Worm (Caenorhabditis elegans): ENCODE measurements around the gene cash-1.
"Not testable (repeated sequence)": the region's sequence is repeated elsewhere in the genome, so short reads cannot be mapped to it uniquely, and the experiment has no call there.

cash-1 gene

ce11 chrV:10339200-10339599, 22.9 kb upstream of the cash-1 start, which contains the start of gene K07C5.2:
Gene K07C5.2, plus strand, starts transcription at chrV:10339500.
- TF ChIP-seq tbp1 (GFP tag; optimal IDR thresholded peaks at IDR 0.05), result no peak
- TF ChIP-seq bed-1 (GFP tag; IDR thresholded peaks at IDR 0.05), result no peak
- no peak for TF ChIP-seq attf-6 (GFP tag; IDR thresholded peaks at IDR 0.05)
- TF ChIP-seq Y79H2A.3 (GFP tag; conservative IDR thresholded peaks at IDR 0.05), result no peak
- no peak for TF ChIP-seq snpc-3.4 (tag; optimal IDR thresholded peaks at IDR 0.05)
- TF ChIP-seq lin-26 (GFP tag; IDR thresholded peaks at IDR 0.05), result no peak
- TF ChIP-seq egrh-3 (GFP tag; IDR thresholded peaks at IDR 0.05), result no peak
- no peak for TF ChIP-seq nhr-120 (GFP tag; IDR thresholded peaks at IDR 0.05)
- no peak for TF ChIP-seq F22D6.2 (tag; optimal IDR thresholded peaks at IDR 0.05)
- TF ChIP-seq xnd-1 (tag; optimal IDR thresholded peaks at IDR 0.05), result no peak
- TF ChIP-seq madf-8 (GFP tag; conservative IDR thresholded peaks at IDR 0.05), result no peak
- no peak for TF ChIP-seq pbrm-1 (GFP tag; IDR thresholded peaks at IDR 0.05)
- TF ChIP-seq hlh-26 (GFP tag; conservative IDR thresholded peaks at IDR 0.05), result no peak
- no peak for TF ChIP-seq T07F8.4 (tag; optimal IDR thresholded peaks at IDR 0.05)

- TF ChIP-seq egrh-3 (GFP tag; IDR thresholded peaks at IDR 0.05) (peak; percentile 43), hrde-1 (tag; optimal IDR thresholded peaks at IDR 0.05; ENCODE audit: borderline replicate concordance) (peak; percentile 29), Y67H2A.10 (GFP tag; conservative IDR thresholded peaks at IDR 0.05) (peak; percentile 52; the same call in 1 of the 2 replicates), Y79H2A.3 (GFP tag; conservative IDR thresholded peaks at IDR 0.05) (peak; percentile 86), madf-10 (tag; optimal IDR thresholded peaks at IDR 0.05) (peak; percentile 38), lag-1 (GFP tag; IDR thresholded peaks at IDR 0.05) (peak; percentile 83; the same call in 1 of the 2 replicates), nhr-90 (tag; optimal IDR thresholded peaks at IDR 0.05) (peak; percentile 20), B0336.3 (GFP tag; IDR thresholded peaks at IDR 0.05) (peak; percentile 88), lir-1 (GFP tag; conservative IDR thresholded peaks at IDR 0.05) (peak; percentile 87), lsl-1 (GFP tag; optimal IDR thresholded peaks at IDR 0.05) (peak; percentile 51), ztf-25 (GFP tag; IDR thresholded peaks at IDR 0.05) (0 out of 2 replicates have a peak, but pooled peaks have one; percentile 68), lin-40 (tag; optimal IDR thresholded peaks at IDR 0.05) (peak; percentile 93), D2030.7 (GFP tag; IDR thresholded peaks at IDR 0.05) (peak; percentile 95), C17E4.6 (GFP tag; IDR thresholded peaks at IDR 0.05) (peak; percentile 87), Y53F4B.3 (GFP tag; IDR thresholded peaks at IDR 0.05) (0 out of 2 replicates have a peak, but pooled peaks have one; percentile 45), dox-1 (GFP tag; IDR thresholded peaks at IDR 0.05) (peak; percentile 99), snpc-4 (tag; optimal IDR thresholded peaks at IDR 0.05) (peak in 2 of 4 experiments; percentile 69 to 72), ceh-27 (GFP tag; optimal IDR thresholded peaks at IDR 0.05) (peak; percentile 42), let-526 (GFP tag; IDR thresholded peaks at IDR 0.05) (peak; percentile 76; the same call in 1 of the 2 replicates), ztf-28 (GFP tag; IDR thresholded peaks at IDR 0.05) (peak; percentile 88; the same call in 1 of the 2 replicates), hmg-20 (GFP tag; IDR thresholded peaks at IDR 0.05) (peak; percentile 83), ztf-18 (tag; optimal IDR thresholded peaks at IDR 0.05) (peak; percentile 96), F39B2.1 (GFP tag; IDR thresholded peaks at IDR 0.05) (peak; percentile 100), lin-54 (GFP tag; optimal IDR thresholded peaks at IDR 0.05) (peak; percentile 64), F37B4.10 (GFP tag; IDR thresholded peaks at IDR 0.05) (peak; percentile 99), K12H6.12 (tag; optimal IDR thresholded peaks at IDR 0.05) (peak; percentile 23), tlf-1 (GFP tag; optimal IDR thresholded peaks at IDR 0.05) (peak; percentile 70), ceh-100 (GFP tag; IDR thresholded peaks at IDR 0.05) (peak; percentile 67), attf-5 (GFP tag; optimal IDR thresholded peaks at IDR 0.05) (peak; percentile 68), tbp1 (GFP tag; optimal IDR thresholded peaks at IDR 0.05) (peak; percentile 73), somi-1 (GFP tag; optimal IDR thresholded peaks at IDR 0.05) (peak; percentile 67), ZK185.1 (tag; optimal IDR thresholded peaks at IDR 0.05; ENCODE audit: poor library complexity, severe bottlenecking) (peak; percentile 43), ekl-4 (GFP tag; IDR thresholded peaks at IDR 0.05) (peak; percentile 95), cebp-1 (GFP tag; IDR thresholded peaks at IDR 0.05) (peak; percentile 69), cebp-1 (tag; optimal IDR thresholded peaks at IDR 0.05) (peak; percentile 82)
- TF ChIP-seq snpc-4 (GFP tag; optimal IDR thresholded peaks at IDR 0.05), result not testable (repeated sequence)
These were observed 20.1 kb upstream of the cash-1 start, which contains the start of gene K07C5.13 for ce11 chrV:10341905-10342328. Gene K07C5.13, plus strand, starts transcription at chrV:10342055.

All from whole organism, young adult.